Fruit fly (Drosophila melanogaster): ENCODE measurements around the gene HP4.

The HP4 gene

dm6 chr3L:8024278-8025140 is 48.6 kb upstream of the HP4 start (continued):
- TF ChIP-seq GATAe (GFP tag; conservative IDR thresholded peaks at IDR 0.05) (peak; percentile 32; the same call in 1 of the 2 replicates), CG11560 (tag; IDR thresholded peaks at IDR 0.05) (no peak; the same call in 1 of the 3 replicates), CG15011 (GFP tag; optimal IDR thresholded peaks at IDR 0.05) (peak; percentile 16), oc (tag; optimal IDR thresholded peaks at IDR 0.05) (peak; percentile 87), scrt (GFP tag; optimal IDR thresholded peaks at IDR 0.05) (peak; percentile 29), CG34224 (GFP tag; IDR thresholded peaks at IDR 0.05; ENCODE audit: partially characterized antibody) (no peak), PHDP (tag; optimal IDR thresholded peaks at IDR 0.05) (no peak), CG10654 (GFP tag; optimal IDR thresholded peaks at IDR 0.05) (peak; percentile 43), jigr1 (GFP tag; IDR thresholded peaks at IDR 0.05) (no peak), CG11456 (GFP tag; IDR thresholded peaks at IDR 0.05) (peak; percentile 71; the same call in 2 of the 3 replicates), cas (GFP tag; IDR thresholded peaks at IDR 0.05) (0 out of 2 replicates have a peak, but pooled peaks have one; percentile 34), tll (GFP tag; optimal IDR thresholded peaks at IDR 0.05) (no peak), CG2889 (GFP tag; IDR thresholded peaks at IDR 0.05) (no peak), CG4282 (GFP tag; optimal IDR thresholded peaks at IDR 0.05) (no peak), Abd-B (GFP tag; optimal IDR thresholded peaks at IDR 0.05) (peak; percentile 69), sob (GFP tag; IDR thresholded peaks at IDR 0.05) (peak; percentile 56), run (tag; optimal IDR thresholded peaks at IDR 0.05) (peak; percentile 71), maf-S (GFP tag; optimal IDR thresholded peaks at IDR 0.05) (no peak), CG2678 (tag; optimal IDR thresholded peaks at IDR 0.05) (peak; percentile 70), CG5953 (GFP tag; IDR thresholded peaks at IDR 0.05) (no peak), zfh2 (GFP tag; optimal IDR thresholded peaks at IDR 0.05) (peak; percentile 5), ham (GFP tag; IDR thresholded peaks at IDR 0.05) (0 out of 2 replicates have a peak, but pooled peaks have one; percentile 18), BtbVII (GFP tag; optimal IDR thresholded peaks at IDR 0.05) (peak; percentile 50), CG11093 (GFP tag; IDR thresholded peaks at IDR 0.05) (0 out of 3 replicates have a peak, but pooled peaks have one; percentile 37), al (GFP tag; IDR thresholded peaks at IDR 0.05) (peak; percentile 77), CG3726 (GFP tag; IDR thresholded peaks at IDR 0.05) (0 out of 3 replicates have a peak, but pooled peaks have one; percentile 42), CG14014 (GFP tag; IDR thresholded peaks at IDR 0.05) (peak; percentile 46; the same call in 1 of the 2 replicates), kay (GFP tag; optimal IDR thresholded peaks at IDR 0.05) (peak; percentile 5), stwl (tag; optimal IDR thresholded peaks at IDR 0.05) (no peak), kni (GFP tag; optimal IDR thresholded peaks at IDR 0.05) (peak; percentile 75), Ada2b (GFP tag; IDR thresholded peaks at IDR 0.05) (peak; percentile 82), gfzf (GFP tag; optimal IDR thresholded peaks at IDR 0.05) (no peak), ranshi (GFP tag; IDR thresholded peaks at IDR 0.05) (peak; percentile 60; the same call in 1 of the 2 replicates), CG2120 (GFP tag; optimal IDR thresholded peaks at IDR 0.05) (peak; percentile 41), yki (optimal IDR thresholded peaks at IDR 0.05) (no peak), CG1233 (GFP tag; optimal IDR thresholded peaks at IDR 0.05) (peak; percentile 43), Deaf1 (tag; optimal IDR thresholded peaks at IDR 0.05) (peak; percentile 26), CG2116 (GFP tag; optimal IDR thresholded peaks at IDR 0.05) (no peak), CG31224 (GFP tag; IDR thresholded peaks at IDR 0.05) (peak; percentile 53), CG6854 (GFP tag; optimal IDR thresholded peaks at IDR 0.05) (peak; percentile 27), CG14441 (GFP tag; IDR thresholded peaks at IDR 0.05) (peak; percentile 77), z (GFP tag; IDR thresholded peaks at IDR 0.05) (0 out of 3 replicates have a peak, but pooled peaks have one; percentile 0), dati (GFP tag; IDR thresholded peaks at IDR 0.05) (peak; percentile 34; the same call in 1 of the 2 replicates), crp (GFP tag; optimal IDR thresholded peaks at IDR 0.05) (peak in 1 of 2 experiments; percentile 70), Hsf (GFP tag; optimal IDR thresholded peaks at IDR 0.05) (peak; percentile 36), cwo (GFP tag; optimal IDR thresholded peaks at IDR 0.05) (peak; percentile 63), CG10462 (GFP tag; optimal IDR thresholded peaks at IDR 0.05) (no peak), zf30C (GFP tag; optimal IDR thresholded peaks at IDR 0.05) (no peak)

All from whole organism, embryonic.